Fruit fly (Drosophila melanogaster) whole organism, adult: ENCODE data around the gene CG31099.

Source experiments
- CG1620 ChIP-seq: fragments of 200-800 bp; sonication (Bioruptor generic); optimal IDR thresholded peaks from 2 replicates; lab custom pipeline; 2016; ENCODE audit warnings: missing biosample characterization, missing genetic modification characterization
- CG33017 ChIP-seq: fragments of 200-800 bp; sonication (Bioruptor generic); optimal IDR thresholded peaks from 2 replicates; lab custom pipeline; 2018; ENCODE audit warnings: missing biosample characterization, mild to moderate bottlenecking, missing genetic modification characterization, moderate library complexity
- CG7101 ChIP-seq: fragments of 200-800 bp; sonication (Bioruptor generic); optimal IDR thresholded peaks from 2 replicates; lab custom pipeline; 2018; ENCODE audit warnings: missing biosample characterization, mild to moderate bottlenecking, missing genetic modification characterization, moderate library complexity
- Crg-1 ChIP-seq: fragments of 200-800 bp; sonication (Bioruptor generic); optimal IDR thresholded peaks from 2 replicates; lab custom pipeline; 2016; ENCODE audit warnings: missing biosample characterization, missing genetic modification characterization
- Hr96 ChIP-seq: fragments of 200-800 bp; sonication (Bioruptor generic); optimal IDR thresholded peaks from 2 replicates; lab custom pipeline; 2016; ENCODE audit warnings: missing biosample characterization, missing genetic modification characterization
- bab1 ChIP-seq: fragments of 200-800 bp; sonication (Bioruptor generic); optimal IDR thresholded peaks from 3 replicates; lab custom pipeline; 2019; ENCODE audit warnings: missing biosample characterization, mild to moderate bottlenecking, missing genetic modification characterization, moderate library complexity
- kay ChIP-seq: fragments of 200-800 bp; sonication (Bioruptor generic); peaks from one replicate; lab custom pipeline; 2016; ENCODE audit warnings: missing biosample characterization, missing genetic modification characterization, borderline replicate concordance
- tj ChIP-seq: fragments of 200-800 bp; sonication (Bioruptor generic); optimal IDR thresholded peaks from 3 replicates; lab custom pipeline; 2017; ENCODE audit warnings: missing biosample characterization, mild to moderate bottlenecking, missing genetic modification characterization, moderate library complexity

dm6 chr3R:25260670-25261069 lies 50.1 kb downstream of the CG31099 start:
- no peak for TF ChIP-seq tj
- TF ChIP-seq CG1620 (GFP tag; lab: Kevin White, UChicago) = no peak
- no peak for TF ChIP-seq Hr96
- TF ChIP-seq kay = no peak
- no peak for TF ChIP-seq bab1 (GFP tag; lab: Kevin White, UChicago)
- no peak for TF ChIP-seq Crg-1 (GFP tag; lab: Kevin White, UChicago)
- no peak for TF ChIP-seq CG7101
- TF ChIP-seq CG33017 (tag; lab: Kevin White, UChicago) = no peak
